Worm (Caenorhabditis elegans) whole organism, mixed stage, embryonic: ENCODE data around the gene asns-2.

ENCODE experiments used
- bed-3 ChIP-seq: fragments of 200-800 bp; sonication (Bioruptor generic); optimal IDR thresholded peaks from 3 replicates; lab custom pipeline; 2018; ENCODE audit warnings: mild to moderate bottlenecking, missing genetic modification characterization, moderate library complexity, missing compliant biosample characterization
- blmp-1 ChIP-seq: fragments of 150-350 bp; optimal IDR thresholded peaks from 2 replicates; lab custom pipeline; 2014; ENCODE audit warnings: missing biosample characterization, missing genetic modification characterization
- ceh-83 ChIP-seq: fragments of 200-800 bp; sonication (Bioruptor generic); optimal IDR thresholded peaks from 2 replicates; lab custom pipeline; 2018; ENCODE audit warnings: mild to moderate bottlenecking, missing genetic modification characterization, missing compliant biosample characterization
- lin-13 ChIP-seq: fragments of 150-350 bp; optimal IDR thresholded peaks from 2 replicates; lab custom pipeline; 2014; ENCODE audit warnings: missing biosample characterization, missing genetic modification characterization
- lsy-2 ChIP-seq: fragments of 150-350 bp; optimal IDR thresholded peaks from 2 replicates; lab custom pipeline; 2014; ENCODE audit warnings: missing biosample characterization, missing genetic modification characterization
- mep-1 ChIP-seq: fragments of 150-350 bp; optimal IDR thresholded peaks from 2 replicates; lab custom pipeline; 2017; ENCODE audit warnings: missing biosample characterization, missing genetic modification reagents, missing genetic modification characterization, inconsistent platforms
- nhr-12 ChIP-seq: fragments of 150-350 bp; optimal IDR thresholded peaks from 2 replicates; lab custom pipeline; 2014; ENCODE audit warnings: missing biosample characterization, missing genetic modification characterization
- nhr-28 ChIP-seq: fragments of 150-350 bp; optimal IDR thresholded peaks from 2 replicates; lab custom pipeline; 2014; ENCODE audit warnings: missing biosample characterization, missing genetic modification characterization
- snpc-4 ChIP-seq: fragments of 150-350 bp; optimal IDR thresholded peaks from 2 replicates; lab custom pipeline; 2014; ENCODE audit warnings: missing biosample characterization, missing genetic modification characterization
- sptf-1 ChIP-seq: sonication (generic microtip); optimal IDR thresholded peaks from 2 replicates; lab custom pipeline; 2017; ENCODE audit warnings: mild to moderate bottlenecking, missing genetic modification characterization, moderate library complexity, missing compliant biosample characterization
- tbx-8 ChIP-seq: fragments of 200-800 bp; sonication (Bioruptor generic); optimal IDR thresholded peaks from 2 replicates; lab custom pipeline; 2018; ENCODE audit warnings: mild to moderate bottlenecking, missing genetic modification characterization, moderate library complexity, missing compliant biosample characterization
- unc-62 ChIP-seq: fragments of 150-350 bp; optimal IDR thresholded peaks from 2 replicates; lab custom pipeline; 2014; ENCODE audit warnings: missing biosample characterization, missing genetic modification reagents, missing genetic modification characterization
- zip-8 ChIP-seq: fragments of 150-350 bp; optimal IDR thresholded peaks from 2 replicates; lab custom pipeline; 2014; ENCODE audit warnings: missing biosample characterization, missing genetic modification characterization
- ztf-11 ChIP-seq: fragments of 150-350 bp; optimal IDR thresholded peaks from 2 replicates; lab custom pipeline; 2014; ENCODE audit warnings: missing biosample characterization, missing genetic modification characterization

- TF ChIP-seq ztf-11 (tag; lab: Kevin White, UChicago) (no peak), blmp-1 (tag; lab: Kevin White, UChicago) (no peak), mep-1 (tag; lab: Kevin White, UChicago) (no peak), sptf-1 (tag; lab: Kevin White, UChicago) (no peak), snpc-4 (no peak), lsy-2 (tag; lab: Kevin White, UChicago) (no peak), zip-8 (tag; lab: Kevin White, UChicago) (no peak), ceh-83 (GFP tag; lab: Kevin White, UChicago) (no peak), bed-3 (GFP tag; lab: Kevin White, UChicago) (no peak), nhr-12 (tag; lab: Kevin White, UChicago) (no peak), lin-13 (tag; lab: Kevin White, UChicago) (no peak), unc-62 (no peak), tbx-8 (GFP tag; lab: Kevin White, UChicago) (no peak), nhr-28 (tag; lab: Kevin White, UChicago) (no peak)
Observed at ce11 chrX:8704830-8705229, 45.9 kb downstream of the asns-2 start.
